Fruit fly (Drosophila melanogaster): Measurements from ENCODE around the gene CG11286.

DNA sequence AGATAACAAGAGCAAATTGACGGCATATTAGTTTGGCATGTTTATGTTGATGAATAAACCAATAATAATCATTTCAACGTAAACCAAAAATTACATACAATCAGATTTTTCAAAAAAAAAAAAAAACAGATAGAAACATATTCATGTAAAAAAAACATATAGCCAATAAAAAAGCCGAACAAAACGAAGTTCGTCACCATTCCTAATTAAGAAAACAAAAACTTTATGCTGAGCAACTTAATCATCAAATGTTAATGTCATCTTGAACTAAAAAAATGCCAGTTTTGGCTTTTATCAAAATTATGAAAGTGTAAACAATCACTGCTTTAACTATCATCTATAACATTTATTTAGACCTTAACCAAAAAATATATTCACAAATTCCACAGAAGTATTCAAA is 13.7 kb downstream of the CG11286 start, which contains the start of gene CG10919:
- TF ChIP-seq EcR (GFP tag; optimal IDR thresholded peaks at IDR 0.05) (no peak), psq (optimal IDR thresholded peaks at IDR 0.05) (no peak), pan (optimal IDR thresholded peaks at IDR 0.05) (no peak), usp (GFP tag; optimal IDR thresholded peaks at IDR 0.05) (no peak), Dll (optimal IDR thresholded peaks at IDR 0.05) (no peak), CG8478 (optimal IDR thresholded peaks at IDR 0.05) (no peak)

Data from whole organism.